Worm (Caenorhabditis elegans): ENCODE results near the gene rga-5.

The rga-5 gene

ce11 chrIV:13838296-13838695, 10.6 kb downstream of the rga-5 start:
- no peak for TF ChIP-seq unc-62 (GFP tag; optimal IDR thresholded peaks at IDR 0.05)

ce11 chrIV:13860459-13860858, 32.8 kb downstream of the rga-5 start:
- TF ChIP-seq unc-62 (GFP tag; optimal IDR thresholded peaks at IDR 0.05): no peak

- no peak for TF ChIP-seq unc-62 (GFP tag; optimal IDR thresholded peaks at IDR 0.05)
These were observed 37.5 kb downstream of the rga-5 start, which contains the start of gene vamp-8 for ce11 chrIV:13865172-13865571. Gene vamp-8 (minus strand): TSS chrIV:13865196.

- no peak for TF ChIP-seq unc-62 (GFP tag; optimal IDR thresholded peaks at IDR 0.05)
These were observed 39.1 kb downstream of the rga-5 start, which contains the start of gene B0513.90 for ce11 chrIV:13866754-13867153. Gene B0513.90 (plus strand): TSS chrIV:13867054.

- TF ChIP-seq unc-62 (GFP tag; optimal IDR thresholded peaks at IDR 0.05): no peak
These were observed 42.4 kb downstream of the rga-5 start for ce11 chrIV:13870085-13870484.

ce11 chrIV:13876565-13877153, 49.0 kb downstream of the rga-5 start, which contains the start of gene prdh-1:
Gene prdh-1 (minus strand): TSS chrIV:13876615.
- no peak for TF ChIP-seq unc-62 (GFP tag; optimal IDR thresholded peaks at IDR 0.05)

ce11 chrIV:13877707-13878106, 50.0 kb downstream of the rga-5 start:
- TF ChIP-seq unc-62 (GFP tag; optimal IDR thresholded peaks at IDR 0.05): no peak

ce11 chrIV:13878123-13878522, 50.4 kb downstream of the rga-5 start:
- TF ChIP-seq unc-62 (GFP tag; optimal IDR thresholded peaks at IDR 0.05): no peak

- no peak for TF ChIP-seq unc-62 (GFP tag; optimal IDR thresholded peaks at IDR 0.05)
These were observed 51.1 kb downstream of the rga-5 start for ce11 chrIV:13878738-13879137.

- TF ChIP-seq unc-62 (GFP tag; optimal IDR thresholded peaks at IDR 0.05): no peak
These were observed 52.2 kb downstream of the rga-5 start, which contains the start of gene B0513.4 for ce11 chrIV:13879851-13880250. Gene B0513.4 (plus strand): TSS chrIV:13880151.

ce11 chrIV:13880370-13880769, 52.7 kb downstream of the rga-5 start:
- TF ChIP-seq unc-62 (GFP tag; optimal IDR thresholded peaks at IDR 0.05): no peak

- TF ChIP-seq unc-62 (GFP tag; optimal IDR thresholded peaks at IDR 0.05): no peak
These were observed 53.1 kb downstream of the rga-5 start for ce11 chrIV:13880803-13881202.

- TF ChIP-seq unc-62 (GFP tag; optimal IDR thresholded peaks at IDR 0.05): no peak
These were observed 54.1 kb downstream of the rga-5 start, which contains the start of gene rpl-29 for ce11 chrIV:13881754-13882275. Gene rpl-29 (plus strand): TSS chrIV:13882225.

- TF ChIP-seq unc-62 (GFP tag; optimal IDR thresholded peaks at IDR 0.05): no peak
These were observed 54.9 kb downstream of the rga-5 start, which contains the start of gene thoc-7 for ce11 chrIV:13882573-13882972. Gene thoc-7 (plus strand): TSS chrIV:13882734.

ce11 chrIV:13883922-13884321, 56.2 kb downstream of the rga-5 start:
- no peak for TF ChIP-seq unc-62 (GFP tag; optimal IDR thresholded peaks at IDR 0.05)

ce11 chrIV:13887408-13888163, 59.9 kb downstream of the rga-5 start, which contains the start of gene lin-66:
Gene lin-66 (plus strand): TSS chrIV:13888079.
- no peak for TF ChIP-seq unc-62 (GFP tag; optimal IDR thresholded peaks at IDR 0.05)

ce11 chrIV:13888164-13888518, 60.5 kb downstream of the rga-5 start:
- no peak for TF ChIP-seq unc-62 (GFP tag; optimal IDR thresholded peaks at IDR 0.05)

Data from whole organism, dauer.